Fruit fly (Drosophila melanogaster) whole organism, embryonic: ENCODE results near the gene CG15152.
A peak's percentile ranks its signal among the peaks of the same experiment; 100 is the strongest.

Source experiments
- Adf1 ChIP-seq: fragments of 200-800 bp; sonication (Bioruptor generic); IDR thresholded peaks from 2 replicates; pipeline ENCODE4 v1.3.6; 2022; ENCODE audit warnings: missing biosample characterization, missing genetic modification characterization
- Asciz ChIP-seq: fragments of 200-800 bp; sonication (Bioruptor generic); optimal IDR thresholded peaks from 2 replicates; lab custom pipeline; 2017; ENCODE audit warnings: missing biosample characterization, mild to moderate bottlenecking, missing genetic modification characterization, missing genetic modification reagents
- BtbVII ChIP-seq: fragments of 200-800 bp; sonication (Bioruptor generic); optimal IDR thresholded peaks from 3 replicates; lab custom pipeline; 2017; ENCODE audit warnings: missing biosample characterization, mild to moderate bottlenecking, missing genetic modification characterization
- CG10565 ChIP-seq: fragments of 200-800 bp; sonication (Bioruptor generic); optimal IDR thresholded peaks from 3 replicates; lab custom pipeline; 2016; ENCODE audit warnings: missing biosample characterization, mild to moderate bottlenecking, missing genetic modification characterization
- CG11560 ChIP-seq: fragments of 200-800 bp; sonication (Bioruptor generic); IDR thresholded peaks from 3 replicates; pipeline ENCODE4 v1.3.6; 2022; ENCODE audit warnings: missing biosample characterization, missing genetic modification characterization
- CG11723 ChIP-seq: fragments of 200-800 bp; sonication (Bioruptor generic); optimal IDR thresholded peaks from 2 replicates; lab custom pipeline; 2017; ENCODE audit warnings: missing biosample characterization, mild to moderate bottlenecking, missing genetic modification characterization
- CG13296 ChIP-seq: fragments of 200-800 bp; sonication (Bioruptor generic); optimal IDR thresholded peaks from 3 replicates; lab custom pipeline; 2018; ENCODE audit warnings: missing biosample characterization, mild to moderate bottlenecking, missing genetic modification characterization
- CG15479 ChIP-seq: fragments of 200-800 bp; sonication (Bioruptor generic); optimal IDR thresholded peaks from 3 replicates; lab custom pipeline; 2019; ENCODE audit warnings: missing biosample characterization, mild to moderate bottlenecking, missing genetic modification characterization, moderate library complexity
- CG17186 ChIP-seq: fragments of 200-800 bp; sonication (Bioruptor generic); optimal IDR thresholded peaks from 3 replicates; lab custom pipeline; 2017; ENCODE audit warnings: missing biosample characterization, missing genetic modification reagents, missing genetic modification characterization
- CG1792 ChIP-seq: fragments of 200-800 bp; sonication (Bioruptor generic); optimal IDR thresholded peaks from 2 replicates; lab custom pipeline; 2016; ENCODE audit warnings: missing biosample characterization, missing genetic modification characterization
- CG18764 ChIP-seq: fragments of 200-800 bp; sonication (Bioruptor generic); optimal IDR thresholded peaks from 3 replicates; lab custom pipeline; 2016; ENCODE audit warnings: missing biosample characterization, missing genetic modification characterization
- CG2712 ChIP-seq: fragments of 200-800 bp; optimal IDR thresholded peaks from 3 replicates; lab custom pipeline; 2019; ENCODE audit warnings: missing biosample characterization, mild to moderate bottlenecking, missing genetic modification characterization, moderate library complexity
- CG31388 ChIP-seq: fragments of 200-800 bp; sonication (Bioruptor generic); optimal IDR thresholded peaks from 2 replicates; lab custom pipeline; 2016; ENCODE audit warnings: missing biosample characterization, missing genetic modification characterization
- CG3163 ChIP-seq: fragments of 200-800 bp; sonication (Bioruptor generic); optimal IDR thresholded peaks from 3 replicates; lab custom pipeline; 2016; ENCODE audit warnings: missing biosample characterization, missing genetic modification characterization
- CG3281 ChIP-seq: fragments of 200-800 bp; sonication (Bioruptor generic); optimal IDR thresholded peaks from 3 replicates; lab custom pipeline; 2017; ENCODE audit warnings: missing biosample characterization, mild to moderate bottlenecking, missing genetic modification characterization
- CG3847 ChIP-seq: fragments of 200-800 bp; sonication (Bioruptor generic); IDR thresholded peaks from 2 replicates; pipeline ENCODE4 v1.3.6; 2022; ENCODE audit warnings: missing biosample characterization, missing genetic modification characterization
- CG5180 ChIP-seq: fragments of 200-800 bp; sonication (Bioruptor generic); optimal IDR thresholded peaks from 3 replicates; lab custom pipeline; 2017; ENCODE audit warnings: missing biosample characterization, missing genetic modification characterization, mild to moderate bottlenecking, moderate library complexity, missing genetic modification reagents
- CG6791 ChIP-seq: fragments of 200-800 bp; sonication (Bioruptor generic); IDR thresholded peaks from 3 replicates; pipeline ENCODE4 v1.3.6; 2022; ENCODE audit warnings: missing biosample characterization, missing genetic modification characterization; ENCODE audit not compliant: partially characterized antibody
- CG6854 ChIP-seq: fragments of 200-800 bp; sonication (Bioruptor generic); optimal IDR thresholded peaks from 3 replicates; lab custom pipeline; 2017; ENCODE audit warnings: missing biosample characterization, mild to moderate bottlenecking, missing genetic modification characterization
- CG7963 ChIP-seq: fragments of 200-800 bp; sonication (Bioruptor generic); IDR thresholded peaks from 3 replicates; pipeline ENCODE4 v1.3.6; 2022; ENCODE audit warnings: missing biosample characterization, missing genetic modification characterization; ENCODE audit not compliant: partially characterized antibody
- CG8478 ChIP-seq: fragments of >200 bp; optimal IDR thresholded peaks from 2 replicates; lab custom pipeline; 2018
- CG8924 ChIP-seq: fragments of 200-800 bp; optimal IDR thresholded peaks from 3 replicates; lab custom pipeline; 2019; ENCODE audit warnings: missing biosample characterization, mild to moderate bottlenecking, missing genetic modification characterization, moderate library complexity
- CG9932 ChIP-seq: fragments of 200-800 bp; sonication (Bioruptor generic); IDR thresholded peaks from 2 replicates; pipeline ENCODE4 v1.3.6; 2022; ENCODE audit warnings: missing biosample characterization, missing genetic modification characterization
- Chrac-16 ChIP-seq: fragments of 200-800 bp; sonication (Bioruptor generic); optimal IDR thresholded peaks from 3 replicates; lab custom pipeline; 2016; ENCODE audit warnings: missing biosample characterization, missing genetic modification characterization
- H15 ChIP-seq: fragments of 200-800 bp; sonication (Bioruptor generic); IDR thresholded peaks from 3 replicates; pipeline ENCODE4 v1.3.6; 2022; ENCODE audit warnings: missing biosample characterization, missing genetic modification characterization
- HmgD ChIP-seq: fragments of 200-800 bp; sonication (Bioruptor generic); optimal IDR thresholded peaks from 3 replicates; lab custom pipeline; 2016; ENCODE audit warnings: missing biosample characterization, missing genetic modification characterization
- MTF-1 ChIP-seq: fragments of 200-800 bp; sonication (Bioruptor generic); optimal IDR thresholded peaks from 2 replicates; lab custom pipeline; 2018; ENCODE audit warnings: missing biosample characterization, mild to moderate bottlenecking, missing genetic modification characterization, borderline replicate concordance
- Mrtf ChIP-seq: fragments of 200-800 bp; sonication (Bioruptor generic); IDR thresholded peaks from 3 replicates; pipeline ENCODE4 v1.3.6; 2022; ENCODE audit warnings: missing biosample characterization, missing genetic modification characterization
- Poxn ChIP-seq: fragments of 200-800 bp; sonication (Bioruptor generic); IDR thresholded peaks from 2 replicates; pipeline ENCODE4 v1.3.6; 2022; ENCODE audit warnings: missing biosample characterization, missing genetic modification characterization
- Ptx1 ChIP-seq: fragments of 200-800 bp; sonication (Bioruptor generic); IDR thresholded peaks from 2 replicates; pipeline ENCODE4 v1.3.6; 2022; ENCODE audit warnings: missing biosample characterization, missing genetic modification characterization
- Sin3A ChIP-seq: fragments of >200 bp; optimal IDR thresholded peaks from 2 replicates; lab custom pipeline; 2018
- Stat92E ChIP-seq, 3 experiments: fragments of >200 bp in 2 of 3; fragments of 200-800 bp in 1 of 3; sonication (Bioruptor generic) in 1 of 3; optimal IDR thresholded peaks; 2 replicates each; lab custom pipeline; 2017 to 2019; ENCODE audit warnings: missing biosample characterization in 3 of 3, missing genetic modification characterization in 3 of 3, mild to moderate bottlenecking in 1 of 3, moderate library complexity in 1 of 3
- ac ChIP-seq: fragments of 200-800 bp; sonication (Bioruptor generic); optimal IDR thresholded peaks from 3 replicates; lab custom pipeline; 2017; ENCODE audit warnings: missing biosample characterization, mild to moderate bottlenecking, missing genetic modification characterization
- ase ChIP-seq: fragments of 200-800 bp; sonication (Bioruptor generic); IDR thresholded peaks from 3 replicates; pipeline ENCODE4 v1.3.6; 2022; ENCODE audit warnings: missing biosample characterization, missing genetic modification characterization
- cato ChIP-seq: fragments of 200-800 bp; sonication (Bioruptor generic); optimal IDR thresholded peaks from 2 replicates; lab custom pipeline; 2016; ENCODE audit warnings: missing biosample characterization, missing genetic modification characterization, borderline replicate concordance
- chn ChIP-seq: fragments of 200-800 bp; sonication (Bioruptor generic); optimal IDR thresholded peaks from 2 replicates; lab custom pipeline; 2016; ENCODE audit warnings: missing biosample characterization, missing genetic modification characterization
- dimm ChIP-seq: fragments of 200-800 bp; sonication (Bioruptor generic); IDR thresholded peaks from 2 replicates; pipeline ENCODE4 v1.3.6; 2022; ENCODE audit warnings: missing biosample characterization, missing genetic modification characterization
- dm ChIP-seq: fragments of 200-800 bp; sonication (Bioruptor generic); optimal IDR thresholded peaks from 3 replicates; lab custom pipeline; 2016; ENCODE audit warnings: missing biosample characterization, missing genetic modification characterization
- gcm ChIP-seq: fragments of 200-800 bp; sonication (Bioruptor generic); optimal IDR thresholded peaks from 2 replicates; lab custom pipeline; 2019; ENCODE audit warnings: missing biosample characterization, mild to moderate bottlenecking, missing genetic modification characterization, moderate library complexity
- hbn ChIP-seq: fragments of 200-800 bp; sonication (Bioruptor generic); IDR thresholded peaks from 2 replicates; pipeline ENCODE4 v1.3.6; 2022; ENCODE audit warnings: missing biosample characterization, missing genetic modification characterization; ENCODE audit not compliant: partially characterized antibody
- jumu ChIP-seq: fragments of 200-800 bp; sonication (Bioruptor generic); optimal IDR thresholded peaks from 3 replicates; lab custom pipeline; 2016; ENCODE audit warnings: missing biosample characterization, missing genetic modification characterization
- lab ChIP-seq: fragments of 200-800 bp; sonication (Bioruptor generic); optimal IDR thresholded peaks from 3 replicates; lab custom pipeline; 2017; ENCODE audit warnings: missing biosample characterization, missing genetic modification characterization, mild to moderate bottlenecking, moderate library complexity, missing genetic modification reagents
- lilli ChIP-seq: fragments of 200-800 bp; sonication (Bioruptor generic); optimal IDR thresholded peaks from 3 replicates; lab custom pipeline; 2016; ENCODE audit warnings: missing biosample characterization, missing genetic modification characterization
- mld ChIP-seq: fragments of 200-800 bp; sonication (Bioruptor generic); IDR thresholded peaks from 3 replicates; pipeline ENCODE4 v1.3.6; 2022; ENCODE audit warnings: missing biosample characterization, missing genetic modification characterization; ENCODE audit not compliant: partially characterized antibody
- nau ChIP-seq: fragments of 200-800 bp; sonication (Bioruptor generic); optimal IDR thresholded peaks from 3 replicates; lab custom pipeline; 2017; ENCODE audit warnings: missing biosample characterization, mild to moderate bottlenecking, missing genetic modification characterization, missing genetic modification reagents
- onecut ChIP-seq: fragments of 200-800 bp; sonication (Bioruptor generic); IDR thresholded peaks from 2 replicates; pipeline ENCODE4 v1.3.6; 2022; ENCODE audit warnings: missing biosample characterization, missing genetic modification characterization
- pnt ChIP-seq: fragments of 200-800 bp; sonication (Bioruptor generic); optimal IDR thresholded peaks from 3 replicates; lab custom pipeline; 2016; ENCODE audit warnings: missing biosample characterization, missing genetic modification characterization
- slou ChIP-seq: fragments of 200-800 bp; sonication (Bioruptor generic); optimal IDR thresholded peaks from 3 replicates; lab custom pipeline; 2016; ENCODE audit warnings: missing biosample characterization, missing genetic modification characterization
- stwl ChIP-seq: fragments of 200-800 bp; sonication (Bioruptor generic); optimal IDR thresholded peaks from 3 replicates; lab custom pipeline; 2018; ENCODE audit warnings: missing biosample characterization, mild to moderate bottlenecking, missing genetic modification characterization, moderate library complexity
- vvl ChIP-seq: fragments of 200-800 bp; sonication (Bioruptor generic); IDR thresholded peaks from 2 replicates; pipeline ENCODE4 v1.3.6; 2022; ENCODE audit warnings: missing biosample characterization, missing genetic modification characterization

CG15152 gene

DNA sequence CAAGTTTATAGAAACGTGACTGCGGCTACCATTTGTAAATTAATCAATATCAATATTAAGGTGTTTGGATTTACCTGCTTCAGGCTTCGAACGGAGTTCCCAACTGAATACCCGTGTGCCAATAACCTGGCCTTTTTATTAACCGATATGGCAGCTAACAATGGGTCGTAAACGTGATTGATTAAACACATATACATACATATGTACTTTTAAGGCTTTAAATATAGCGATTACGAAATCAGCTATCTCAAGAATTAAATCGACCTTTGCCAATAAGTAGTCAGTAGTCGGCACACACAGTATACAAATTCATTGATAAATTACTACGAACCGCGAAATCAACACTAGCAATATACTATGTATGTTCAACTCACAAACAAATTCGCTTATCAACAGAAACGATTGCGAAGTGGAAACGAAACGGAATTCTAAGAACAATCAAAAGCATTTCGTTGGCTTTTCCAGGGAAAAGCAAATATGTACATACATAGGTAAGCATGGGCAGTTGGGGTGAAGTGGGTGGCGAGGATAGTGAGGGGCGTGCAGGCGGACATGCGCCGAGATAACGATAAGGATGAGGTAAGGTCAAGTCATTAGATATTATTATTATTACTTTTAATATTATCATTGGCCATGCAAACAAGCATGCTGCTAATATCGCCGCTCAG, 34.3 kb downstream of the CG15152 start (continued):
- peak; percentile 69 for TF ChIP-seq CG3281
- no peak for TF ChIP-seq CG31388 (GFP tag; lab: Kevin White, UChicago)
- peak; percentile 90 for TF ChIP-seq Asciz (GFP tag; lab: Kevin White, UChicago)
- no peak for TF ChIP-seq hbn (GFP tag; lab: Robert Waterston, UW)
- peak; percentile 83 for TF ChIP-seq CG13296 (GFP tag; lab: Kevin White, UChicago)
- TF ChIP-seq CG2712 (tag; lab: Kevin White, UChicago), result peak; percentile 44
- peak; percentile 75 for TF ChIP-seq onecut (GFP tag; lab: Robert Waterston, UW)
- no peak for TF ChIP-seq CG3163 (GFP tag; lab: Kevin White, UChicago)
- peak; percentile 21 for TF ChIP-seq pnt
- TF ChIP-seq MTF-1 (GFP tag; lab: Kevin White, UChicago), result peak; percentile 91
- TF ChIP-seq Adf1 (GFP tag; lab: Robert Waterston, UW), result peak; percentile 55
- no peak for TF ChIP-seq H15 (GFP tag; lab: Robert Waterston, UW)
- no peak for TF ChIP-seq CG7963
- TF ChIP-seq CG1792 (GFP tag; lab: Kevin White, UChicago), result peak; percentile 16
- TF ChIP-seq mld (GFP tag; lab: Robert Waterston, UW), result no peak
- peak; percentile 12 for TF ChIP-seq lilli (GFP tag; lab: Kevin White, UChicago)
- TF ChIP-seq CG8478 (lab: Kevin White, UChicago), result no peak
- TF ChIP-seq CG3847 (GFP tag; lab: Robert Waterston, UW), result no peak
- no peak for TF ChIP-seq jumu (GFP tag; lab: Kevin White, UChicago)
- TF ChIP-seq CG8924 (tag; lab: Kevin White, UChicago), result peak; percentile 11
- TF ChIP-seq CG17186 (GFP tag; lab: Kevin White, UChicago), result peak; percentile 42
- TF ChIP-seq Sin3A (lab: Kevin White, UChicago), result no peak
- peak; percentile 73 for TF ChIP-seq vvl
- peak; percentile 62; the same call in 2 of the 3 replicates for TF ChIP-seq Mrtf (GFP tag; lab: Robert Waterston, UW)
- peak; percentile 60 for TF ChIP-seq gcm (GFP tag; lab: Kevin White, UChicago)
- TF ChIP-seq HmgD, result no peak
- no peak for TF ChIP-seq CG10565 (GFP tag; lab: Kevin White, UChicago)
- TF ChIP-seq nau, result peak; percentile 76
- 0 out of 2 replicates have a peak, but pooled peaks have one; percentile 32 for TF ChIP-seq CG9932 (GFP tag; lab: Robert Waterston, UW)
- peak; percentile 46 for TF ChIP-seq CG15479 (GFP tag; lab: Kevin White, UChicago)
- TF ChIP-seq cato (GFP tag; lab: Kevin White, UChicago), result no peak
- TF ChIP-seq CG18764, result peak; percentile 53
- no peak for TF ChIP-seq stwl (tag; lab: Kevin White, UChicago)
- TF ChIP-seq ac (GFP tag; lab: Kevin White, UChicago), result peak; percentile 62
- TF ChIP-seq CG6791, result no peak
- TF ChIP-seq CG11560 (tag; lab: Robert Waterston, UW), result no peak
- no peak for TF ChIP-seq ase (GFP tag; lab: Robert Waterston, UW)
- peak; percentile 17 for TF ChIP-seq CG6854 (GFP tag; lab: Kevin White, UChicago)
- TF ChIP-seq Poxn (GFP tag; lab: Robert Waterston, UW), result no peak
- TF ChIP-seq slou (GFP tag; lab: Kevin White, UChicago), result peak; percentile 27
- no peak for TF ChIP-seq Chrac-16 (GFP tag; lab: Kevin White, UChicago)
- peak; percentile 91 for TF ChIP-seq lab (GFP tag; lab: Kevin White, UChicago)
- TF ChIP-seq chn (GFP tag; lab: Kevin White, UChicago), result no peak
- TF ChIP-seq Stat92E (GFP tag; optimal IDR thresholded peaks at IDR 0.05; lab: Kevin White, UChicago), result peak in 1 of 3 experiments; percentile 88
- no peak for TF ChIP-seq dimm (GFP tag; lab: Robert Waterston, UW)
- peak; percentile 28 for TF ChIP-seq dm (GFP tag; lab: Kevin White, UChicago)
- TF ChIP-seq CG5180 (GFP tag; lab: Kevin White, UChicago), result peak; percentile 64
- 0 out of 2 replicates have a peak, but pooled peaks have one; percentile 15 for TF ChIP-seq Ptx1
- TF ChIP-seq CG11723 (GFP tag; lab: Kevin White, UChicago), result peak; percentile 61
- TF ChIP-seq BtbVII (GFP tag; lab: Kevin White, UChicago), result peak; percentile 75
